Fruit fly (Drosophila melanogaster) whole organism, embryonic: ENCODE data around the gene CG31612.

Source experiments
- B-H1 ChIP-seq: fragments of 200-800 bp; sonication (Bioruptor generic); IDR thresholded peaks from 3 replicates; pipeline ENCODE4 v1.3.6; 2022; ENCODE audit warnings: missing biosample characterization, missing genetic modification characterization
- BEAF-32 ChIP-seq: fragments of 200-800 bp; sonication (Bioruptor generic); optimal IDR thresholded peaks from 3 replicates; lab custom pipeline; 2017; ENCODE audit warnings: missing biosample characterization, missing genetic modification characterization, mild to moderate bottlenecking, moderate library complexity, missing genetic modification reagents
- CG10147 ChIP-seq: fragments of 200-800 bp; sonication (Bioruptor generic); optimal IDR thresholded peaks from 2 replicates; lab custom pipeline; 2019; ENCODE audit warnings: missing biosample characterization, mild to moderate bottlenecking, missing genetic modification characterization, moderate library complexity
- CG11723 ChIP-seq: fragments of 200-800 bp; sonication (Bioruptor generic); optimal IDR thresholded peaks from 2 replicates; lab custom pipeline; 2017; ENCODE audit warnings: missing biosample characterization, mild to moderate bottlenecking, missing genetic modification characterization
- CG1529 ChIP-seq: fragments of 200-800 bp; sonication (Bioruptor generic); optimal IDR thresholded peaks from 3 replicates; lab custom pipeline; 2018; ENCODE audit warnings: missing biosample characterization, missing genetic modification characterization
- CG16815 ChIP-seq: fragments of 200-800 bp; sonication (Bioruptor generic); optimal IDR thresholded peaks from 3 replicates; lab custom pipeline; 2017; ENCODE audit warnings: missing biosample characterization, mild to moderate bottlenecking, missing genetic modification characterization
- CG17186 ChIP-seq: fragments of 200-800 bp; sonication (Bioruptor generic); optimal IDR thresholded peaks from 3 replicates; lab custom pipeline; 2017; ENCODE audit warnings: missing biosample characterization, missing genetic modification reagents, missing genetic modification characterization
- CG18619 ChIP-seq: fragments of 200-800 bp; sonication (Bioruptor generic); optimal IDR thresholded peaks from 3 replicates; lab custom pipeline; 2017; ENCODE audit warnings: missing biosample characterization, mild to moderate bottlenecking, missing genetic modification characterization
- CG2712 ChIP-seq: fragments of 200-800 bp; optimal IDR thresholded peaks from 3 replicates; lab custom pipeline; 2019; ENCODE audit warnings: missing biosample characterization, mild to moderate bottlenecking, missing genetic modification characterization, moderate library complexity
- CG31365 ChIP-seq: fragments of 200-800 bp; sonication (Bioruptor generic); optimal IDR thresholded peaks from 2 replicates; lab custom pipeline; 2018; ENCODE audit warnings: missing biosample characterization, mild to moderate bottlenecking, missing genetic modification characterization
- CG3407 ChIP-seq: fragments of 200-800 bp; sonication (Bioruptor generic); optimal IDR thresholded peaks from 2 replicates; lab custom pipeline; 2018; ENCODE audit warnings: missing biosample characterization, mild to moderate bottlenecking, missing genetic modification characterization
- CG4617 ChIP-seq: fragments of 200-800 bp; sonication (Bioruptor generic); optimal IDR thresholded peaks from 3 replicates; lab custom pipeline; 2016; ENCODE audit warnings: missing biosample characterization, missing genetic modification characterization, borderline replicate concordance
- CG7271 ChIP-seq: fragments of 200-800 bp; sonication (Bioruptor generic); optimal IDR thresholded peaks from 2 replicates; lab custom pipeline; 2018; ENCODE audit warnings: missing biosample characterization, mild to moderate bottlenecking, missing genetic modification characterization, moderate library complexity
- CG9876 ChIP-seq: fragments of 200-800 bp; sonication (Bioruptor generic); optimal IDR thresholded peaks from 2 replicates; lab custom pipeline; 2016; ENCODE audit warnings: missing biosample characterization, missing genetic modification characterization
- D19A ChIP-seq: fragments of 200-800 bp; optimal IDR thresholded peaks from 3 replicates; lab custom pipeline; 2019; ENCODE audit warnings: missing biosample characterization, mild to moderate bottlenecking, missing genetic modification characterization, moderate library complexity
- Dad ChIP-seq: fragments of 200-800 bp; sonication (Bioruptor generic); optimal IDR thresholded peaks from 3 replicates; lab custom pipeline; 2016; ENCODE audit warnings: missing biosample characterization, missing genetic modification characterization
- Deaf1 ChIP-seq: fragments of 200-800 bp; optimal IDR thresholded peaks from 3 replicates; lab custom pipeline; 2019; ENCODE audit warnings: missing biosample characterization, mild to moderate bottlenecking, missing genetic modification characterization, moderate library complexity
- Dp ChIP-seq: fragments of 200-800 bp; sonication (Bioruptor generic); optimal IDR thresholded peaks from 2 replicates; lab custom pipeline; 2018; ENCODE audit warnings: missing biosample characterization, mild to moderate bottlenecking, missing genetic modification characterization, moderate library complexity
- Ets65A ChIP-seq: fragments of 200-800 bp; sonication (Bioruptor generic); peaks from one replicate; lab custom pipeline; 2016; ENCODE audit warnings: missing biosample characterization, missing genetic modification characterization
- HLHmδ ChIP-seq: fragments of 200-800 bp; sonication (Bioruptor generic); optimal IDR thresholded peaks from 2 replicates; lab custom pipeline; 2018; ENCODE audit warnings: missing biosample characterization, mild to moderate bottlenecking, missing genetic modification characterization, moderate library complexity
- Med ChIP-seq: fragments of 200-800 bp; sonication (Bioruptor generic); peaks from one replicate; lab custom pipeline; 2016; ENCODE audit warnings: missing biosample characterization, missing genetic modification characterization, mild to moderate bottlenecking, inconsistent platforms, moderate library complexity
- Neu2 ChIP-seq: fragments of 200-800 bp; sonication (Bioruptor generic); optimal IDR thresholded peaks from 3 replicates; lab custom pipeline; 2016; ENCODE audit warnings: missing biosample characterization, missing genetic modification characterization, borderline replicate concordance
- Nf-YB ChIP-seq: fragments of 200-800 bp; sonication (Bioruptor generic); optimal IDR thresholded peaks from 3 replicates; lab custom pipeline; 2019; ENCODE audit warnings: missing biosample characterization, mild to moderate bottlenecking, missing genetic modification characterization, moderate library complexity
- Nf-YC ChIP-seq: fragments of 200-800 bp; optimal IDR thresholded peaks from 3 replicates; lab custom pipeline; 2019; ENCODE audit warnings: missing biosample characterization, mild to moderate bottlenecking, missing genetic modification characterization, moderate library complexity
- abd-A ChIP-seq: fragments of 200-800 bp; sonication (Bioruptor generic); optimal IDR thresholded peaks from 3 replicates; lab custom pipeline; 2019; ENCODE audit warnings: missing biosample characterization, mild to moderate bottlenecking, missing genetic modification characterization, moderate library complexity
- al ChIP-seq: fragments of 200-800 bp; sonication (Bioruptor generic); IDR thresholded peaks from 2 replicates; pipeline ENCODE4 v1.3.6; 2022; ENCODE audit warnings: missing biosample characterization, missing genetic modification characterization
- chinmo ChIP-seq: fragments of 200-800 bp; sonication (Bioruptor generic); IDR thresholded peaks from 4 replicates; pipeline ENCODE4 v1.3.6; 2022; ENCODE audit warnings: missing biosample characterization, missing genetic modification characterization; ENCODE audit not compliant: partially characterized antibody
- crol ChIP-seq: fragments of 200-800 bp; sonication (Bioruptor generic); IDR thresholded peaks from 2 replicates; pipeline ENCODE4 v1.3.6; 2022; ENCODE audit warnings: missing biosample characterization, missing genetic modification characterization
- danr ChIP-seq: fragments of 200-800 bp; sonication (Bioruptor generic); IDR thresholded peaks from 2 replicates; pipeline ENCODE4 v1.3.6; 2022; ENCODE audit warnings: missing biosample characterization, missing genetic modification characterization
- dysf ChIP-seq: fragments of 200-800 bp; sonication (Bioruptor generic); IDR thresholded peaks from 3 replicates; pipeline ENCODE4 v1.3.6; 2022; ENCODE audit warnings: missing biosample characterization, missing genetic modification characterization
- ewg ChIP-seq: fragments of 200-800 bp; sonication (Bioruptor generic); optimal IDR thresholded peaks from 3 replicates; lab custom pipeline; 2017; ENCODE audit warnings: mild to moderate bottlenecking, missing biosample characterization, missing genetic modification reagents, missing genetic modification characterization
- gem ChIP-seq: fragments of 200-800 bp; sonication (Bioruptor generic); optimal IDR thresholded peaks from 2 replicates; lab custom pipeline; 2019; ENCODE audit warnings: missing biosample characterization, mild to moderate bottlenecking, missing genetic modification characterization, moderate library complexity
- hb ChIP-seq: fragments of 200-800 bp; sonication (Bioruptor generic); IDR thresholded peaks from 3 replicates; pipeline ENCODE4 v1.3.6; 2022; ENCODE audit warnings: missing biosample characterization, missing genetic modification characterization; ENCODE audit not compliant: partially characterized antibody
- hkb ChIP-seq, 2 experiments: fragments of 200-800 bp in 1 of 2; fragments of >200 bp in 1 of 2; sonication (Bioruptor generic) in 1 of 2; IDR thresholded peaks in 1 of 2; optimal IDR thresholded peaks in 1 of 2; 2 replicates each; pipeline versions ENCODE4 v1.3.6 to Lab custom; 2017 to 2022; ENCODE audit warnings: missing biosample characterization in 1 of 2, missing genetic modification characterization in 1 of 2
- knrl ChIP-seq: fragments of 200-800 bp; sonication (Bioruptor generic); IDR thresholded peaks from 3 replicates; pipeline ENCODE4 v1.3.6; 2022; ENCODE audit warnings: missing biosample characterization, missing genetic modification characterization; ENCODE audit not compliant: partially characterized antibody
- lov ChIP-seq, 2 experiments: fragments of 200-800 bp in 1 of 2; fragments of >200 bp in 1 of 2; sonication (Bioruptor generic) in 1 of 2; IDR thresholded peaks in 1 of 2; optimal IDR thresholded peaks in 1 of 2; 2 replicates in 1 of 2; 3 replicates in 1 of 2; pipeline versions ENCODE4 v1.3.6 to Lab custom; 2017 to 2022; ENCODE audit warnings: missing biosample characterization in 1 of 2, missing genetic modification characterization in 1 of 2
- mam ChIP-seq: fragments of 200-800 bp; sonication (Bioruptor generic); optimal IDR thresholded peaks from 3 replicates; lab custom pipeline; 2016; ENCODE audit warnings: missing biosample characterization, missing genetic modification characterization
- pros ChIP-seq: fragments of 200-800 bp; sonication (Bioruptor generic); optimal IDR thresholded peaks from 3 replicates; lab custom pipeline; 2019; ENCODE audit warnings: missing biosample characterization, mild to moderate bottlenecking, missing genetic modification characterization, moderate library complexity
- ranshi ChIP-seq: fragments of 200-800 bp; sonication (Bioruptor generic); IDR thresholded peaks from 2 replicates; pipeline ENCODE4 v1.3.6; 2022; ENCODE audit warnings: missing biosample characterization, missing genetic modification characterization
- sqz ChIP-seq: fragments of 200-800 bp; sonication (Bioruptor generic); optimal IDR thresholded peaks from 3 replicates; lab custom pipeline; 2018; ENCODE audit warnings: missing biosample characterization, mild to moderate bottlenecking, missing genetic modification characterization
- toy ChIP-seq: fragments of 200-800 bp; sonication (Bioruptor generic); IDR thresholded peaks from 2 replicates; pipeline ENCODE4 v1.3.6; 2022; ENCODE audit warnings: missing biosample characterization, missing genetic modification characterization
- z ChIP-seq: fragments of 200-800 bp; sonication (Bioruptor generic); IDR thresholded peaks from 3 replicates; pipeline ENCODE4 v1.3.6; 2022; ENCODE audit warnings: missing biosample characterization, missing genetic modification characterization
- zfh1 ChIP-seq: fragments of 200-800 bp; sonication (Bioruptor generic); IDR thresholded peaks from 3 replicates; pipeline ENCODE4 v1.3.6; 2022; ENCODE audit warnings: missing biosample characterization, missing genetic modification characterization

CG31612 gene

dm6 chr2L:21794547-21795341 lies 503 bp downstream of the CG31612 start (continued):
- peak; percentile 96 for TF ChIP-seq CG16815

- TF ChIP-seq CG18619 (GFP tag; lab: Kevin White, UChicago) (no peak), Dp (no peak), z (GFP tag; lab: Robert Waterston, UW) (peak; percentile 92), CG31365 (tag; lab: Kevin White, UChicago) (no peak), ewg (GFP tag; lab: Kevin White, UChicago) (peak; percentile 15)
- TF ChIP-seq, all 482 proteins: peak for 2
These were observed 2.4 kb downstream of the CG31612 start for dm6 chr2L:21792831-21793230.

dm6 chr2L:21791980-21792379 lies 3.3 kb downstream of the CG31612 start:
- TF ChIP-seq CG2712 (tag; lab: Kevin White, UChicago) (no peak), toy (GFP tag; lab: Robert Waterston, UW) (no peak), Nf-YB (GFP tag; lab: Kevin White, UChicago) (peak; percentile 40), CG10147 (GFP tag; lab: Kevin White, UChicago) (no peak), sqz (GFP tag; lab: Kevin White, UChicago) (peak; percentile 40), CG11723 (GFP tag; lab: Kevin White, UChicago) (no peak), Deaf1 (tag; lab: Kevin White, UChicago) (peak; percentile 29), CG7271 (tag; lab: Kevin White, UChicago) (no peak), gem (tag; lab: Kevin White, UChicago) (no peak), hb (GFP tag; lab: Robert Waterston, UW) (0 out of 3 replicates have a peak, but pooled peaks have one; percentile 14), Nf-YC (tag; lab: Kevin White, UChicago) (peak; percentile 49), CG1529 (peak; percentile 23), crol (GFP tag; lab: Robert Waterston, UW) (no peak), mam (no peak), al (GFP tag; lab: Robert Waterston, UW) (no peak), Med (GFP tag; lab: Kevin White, UChicago) (peak; percentile 24), CG9876 (GFP tag; lab: Kevin White, UChicago) (no peak), lov (optimal IDR thresholded peaks at IDR 0.05; lab: Kevin White, UChicago) (no peak), lov (GFP tag; IDR thresholded peaks at IDR 0.05; lab: Robert Waterston, UW) (no peak), pros (GFP tag; lab: Kevin White, UChicago) (peak; percentile 96), ranshi (no peak), knrl (no peak), abd-A (peak; percentile 66)
- TF ChIP-seq, all 482 proteins: peak for 9

dm6 chr2L:21789456-21790065 lies 5.7 kb downstream of the CG31612 start:
- peak; percentile 7 for TF ChIP-seq HLHmδ (GFP tag; lab: Kevin White, UChicago)
- TF ChIP-seq danr (GFP tag; lab: Robert Waterston, UW): no peak
- no peak for TF ChIP-seq hkb (optimal IDR thresholded peaks at IDR 0.05; lab: Kevin White, UChicago)
- TF ChIP-seq hkb (GFP tag; IDR thresholded peaks at IDR 0.05; lab: Robert Waterston, UW): no peak
- peak; percentile 93 for TF ChIP-seq D19A
- peak; percentile 28 for TF ChIP-seq Ets65A (GFP tag; lab: Kevin White, UChicago)
- TF ChIP-seq zfh1 (GFP tag; lab: Robert Waterston, UW): no peak; the same call in 2 of the 3 replicates
- TF ChIP-seq chinmo (GFP tag; lab: Robert Waterston, UW): 0 out of 4 replicates have a peak, but pooled peaks have one; percentile 35
- no peak for TF ChIP-seq CG17186 (GFP tag; lab: Kevin White, UChicago)
- TF ChIP-seq BEAF-32 (GFP tag; lab: Kevin White, UChicago): no peak
- no peak for TF ChIP-seq B-H1 (GFP tag; lab: Robert Waterston, UW)
- no peak for TF ChIP-seq CG3407 (GFP tag; lab: Kevin White, UChicago)
- TF ChIP-seq Neu2 (GFP tag; lab: Kevin White, UChicago): no peak
- no peak for TF ChIP-seq hb (GFP tag; lab: Robert Waterston, UW)
- TF ChIP-seq dysf (GFP tag; lab: Robert Waterston, UW): 0 out of 3 replicates have a peak, but pooled peaks have one; percentile 27
- TF ChIP-seq CG4617 (GFP tag; lab: Kevin White, UChicago): no peak
- TF ChIP-seq Dad (GFP tag; lab: Kevin White, UChicago): no peak
